Fruit fly (Drosophila melanogaster) whole organism, adult: ENCODE measurements around the gene Prp18.

Experiments used
- CG14711 ChIP-seq: fragments of 200-800 bp; sonication (Bioruptor generic); optimal IDR thresholded peaks from 2 replicates; lab custom pipeline; 2018; ENCODE audit warnings: missing biosample characterization, mild to moderate bottlenecking, missing genetic modification characterization, moderate library complexity
- CG33017 ChIP-seq: fragments of 200-800 bp; sonication (Bioruptor generic); optimal IDR thresholded peaks from 2 replicates; lab custom pipeline; 2018; ENCODE audit warnings: missing biosample characterization, mild to moderate bottlenecking, missing genetic modification characterization, moderate library complexity
- CG5204 ChIP-seq: fragments of 200-800 bp; sonication (Bioruptor generic); optimal IDR thresholded peaks from 2 replicates; lab custom pipeline; 2016; ENCODE audit warnings: missing biosample characterization, missing genetic modification characterization
- CG7045 ChIP-seq: fragments of 200-800 bp; sonication (Bioruptor generic); optimal IDR thresholded peaks from 2 replicates; lab custom pipeline; 2017; ENCODE audit warnings: missing biosample characterization, mild to moderate bottlenecking, missing genetic modification characterization
- Crg-1 ChIP-seq: fragments of 200-800 bp; sonication (Bioruptor generic); optimal IDR thresholded peaks from 2 replicates; lab custom pipeline; 2016; ENCODE audit warnings: missing biosample characterization, missing genetic modification characterization
- kay ChIP-seq: fragments of 200-800 bp; sonication (Bioruptor generic); peaks from one replicate; lab custom pipeline; 2016; ENCODE audit warnings: missing biosample characterization, missing genetic modification characterization, borderline replicate concordance
- pad ChIP-seq: fragments of 200-800 bp; sonication (Bioruptor generic); optimal IDR thresholded peaks from 3 replicates; lab custom pipeline; 2017; ENCODE audit warnings: missing biosample characterization, missing genetic modification characterization, mild to moderate bottlenecking, moderate library complexity, missing genetic modification reagents

dm6 chr3R:19056884-19057283 is 25.8 kb upstream of the Prp18 start:
- TF ChIP-seq CG33017 (tag; lab: Kevin White, UChicago) = no peak
- no peak for TF ChIP-seq pad
- no peak for TF ChIP-seq CG5204 (GFP tag; lab: Kevin White, UChicago)
- no peak for TF ChIP-seq Crg-1 (GFP tag; lab: Kevin White, UChicago)
- TF ChIP-seq CG14711 (tag; lab: Kevin White, UChicago) = no peak
- no peak for TF ChIP-seq kay (GFP tag; lab: Kevin White, UChicago)
- TF ChIP-seq CG7045 (GFP tag; lab: Kevin White, UChicago) = no peak
